Fruit fly (Drosophila melanogaster) whole organism, embryonic: ENCODE results near the gene Ctu2.

ENCODE experiments used
- ATbp ChIP-seq: fragments of 200-800 bp; sonication (Bioruptor generic); optimal IDR thresholded peaks from 2 replicates; lab custom pipeline; 2017; ENCODE audit warnings: missing biosample characterization, mild to moderate bottlenecking, missing genetic modification characterization, missing genetic modification reagents
- Atf6 ChIP-seq: fragments of 200-800 bp; sonication (Bioruptor generic); IDR thresholded peaks from 2 replicates; pipeline ENCODE4 v1.3.6; 2022; ENCODE audit warnings: missing biosample characterization, missing genetic modification characterization
- C15 ChIP-seq: fragments of 200-800 bp; sonication (Bioruptor generic); IDR thresholded peaks from 3 replicates; pipeline ENCODE4 v1.3.6; 2022; ENCODE audit warnings: missing biosample characterization, missing genetic modification characterization
- CG10565 ChIP-seq: fragments of 200-800 bp; sonication (Bioruptor generic); optimal IDR thresholded peaks from 3 replicates; lab custom pipeline; 2016; ENCODE audit warnings: missing biosample characterization, mild to moderate bottlenecking, missing genetic modification characterization
- CG11085 ChIP-seq: fragments of 200-800 bp; sonication (Bioruptor generic); IDR thresholded peaks from 2 replicates; pipeline ENCODE4 v1.3.6; 2022; ENCODE audit warnings: missing biosample characterization, missing genetic modification characterization
- CG11504 ChIP-seq: fragments of 200-800 bp; sonication (Bioruptor generic); optimal IDR thresholded peaks from 3 replicates; lab custom pipeline; 2019; ENCODE audit warnings: missing biosample characterization, mild to moderate bottlenecking, missing genetic modification characterization, moderate library complexity
- CG12071 ChIP-seq: fragments of 200-800 bp; sonication (Bioruptor generic); optimal IDR thresholded peaks from 3 replicates; lab custom pipeline; 2018; ENCODE audit warnings: missing biosample characterization, mild to moderate bottlenecking, missing genetic modification characterization
- CG13894 ChIP-seq: fragments of 200-800 bp; sonication (Bioruptor generic); optimal IDR thresholded peaks from 3 replicates; lab custom pipeline; 2018; ENCODE audit warnings: missing biosample characterization, mild to moderate bottlenecking, missing genetic modification characterization, moderate library complexity
- CG16779 ChIP-seq: fragments of 200-800 bp; sonication (Bioruptor generic); IDR thresholded peaks from 2 replicates; pipeline ENCODE4 v1.3.6; 2022; ENCODE audit warnings: missing biosample characterization, missing genetic modification characterization
- CG2120 ChIP-seq: fragments of 200-800 bp; sonication (Bioruptor generic); optimal IDR thresholded peaks from 3 replicates; lab custom pipeline; 2016; ENCODE audit warnings: missing biosample characterization, missing genetic modification characterization
- CG2678 ChIP-seq: fragments of 200-800 bp; sonication (Bioruptor generic); optimal IDR thresholded peaks from 3 replicates; lab custom pipeline; 2019; ENCODE audit warnings: missing biosample characterization, mild to moderate bottlenecking, missing genetic modification characterization, moderate library complexity
- CG2875 ChIP-seq: fragments of 200-800 bp; sonication (Bioruptor generic); optimal IDR thresholded peaks from 2 replicates; lab custom pipeline; 2017; ENCODE audit warnings: missing biosample characterization, mild to moderate bottlenecking, missing genetic modification characterization, missing genetic modification reagents
- CG34376 ChIP-seq: fragments of 200-800 bp; sonication (Bioruptor generic); optimal IDR thresholded peaks from 2 replicates; lab custom pipeline; 2018; ENCODE audit warnings: missing biosample characterization, mild to moderate bottlenecking, missing genetic modification characterization
- CG4328 ChIP-seq: fragments of 200-800 bp; sonication (Bioruptor generic); optimal IDR thresholded peaks from 3 replicates; lab custom pipeline; 2017; ENCODE audit warnings: missing biosample characterization, missing genetic modification reagents, missing genetic modification characterization
- CG4360 ChIP-seq: fragments of 200-800 bp; sonication (Bioruptor generic); IDR thresholded peaks from 2 replicates; pipeline ENCODE4 v1.3.6; 2022; ENCODE audit warnings: missing biosample characterization, missing genetic modification characterization
- CG5180 ChIP-seq: fragments of 200-800 bp; sonication (Bioruptor generic); optimal IDR thresholded peaks from 3 replicates; lab custom pipeline; 2017; ENCODE audit warnings: missing biosample characterization, missing genetic modification characterization, mild to moderate bottlenecking, moderate library complexity, missing genetic modification reagents
- CG6765 ChIP-seq: fragments of 200-800 bp; sonication (Bioruptor generic); optimal IDR thresholded peaks from 3 replicates; lab custom pipeline; 2017; ENCODE audit warnings: missing biosample characterization, mild to moderate bottlenecking, missing genetic modification characterization
- CG6854 ChIP-seq: fragments of 200-800 bp; sonication (Bioruptor generic); optimal IDR thresholded peaks from 3 replicates; lab custom pipeline; 2017; ENCODE audit warnings: missing biosample characterization, mild to moderate bottlenecking, missing genetic modification characterization
- CG7928 ChIP-seq: fragments of 200-800 bp; sonication (Bioruptor generic); optimal IDR thresholded peaks from 2 replicates; lab custom pipeline; 2017; ENCODE audit warnings: missing biosample characterization, mild to moderate bottlenecking, missing genetic modification characterization
- CG8359 ChIP-seq: fragments of 200-800 bp; sonication (Bioruptor generic); optimal IDR thresholded peaks from 2 replicates; lab custom pipeline; 2017; ENCODE audit warnings: missing biosample characterization, mild to moderate bottlenecking, missing genetic modification characterization, borderline replicate concordance
- CG8765 ChIP-seq: fragments of 200-800 bp; sonication (Bioruptor generic); IDR thresholded peaks from 2 replicates; pipeline ENCODE4 v1.3.6; 2022; ENCODE audit warnings: missing biosample characterization, missing genetic modification characterization
- CTCF ChIP-seq: fragments of 200-800 bp; sonication (Bioruptor generic); optimal IDR thresholded peaks from 2 replicates; lab custom pipeline; 2017; ENCODE audit warnings: missing biosample characterization, mild to moderate bottlenecking, missing genetic modification characterization, moderate library complexity
- D19A ChIP-seq: fragments of 200-800 bp; optimal IDR thresholded peaks from 3 replicates; lab custom pipeline; 2019; ENCODE audit warnings: missing biosample characterization, mild to moderate bottlenecking, missing genetic modification characterization, moderate library complexity
- Elba2 ChIP-seq: fragments of 200-800 bp; sonication (Bioruptor generic); optimal IDR thresholded peaks from 3 replicates; lab custom pipeline; 2016; ENCODE audit warnings: missing biosample characterization, missing genetic modification characterization
- Ets97D ChIP-seq: fragments of 200-800 bp; sonication (Bioruptor generic); optimal IDR thresholded peaks from 3 replicates; lab custom pipeline; 2016; ENCODE audit warnings: missing biosample characterization, missing genetic modification characterization
- H2.0 ChIP-seq: fragments of 200-800 bp; sonication (Bioruptor generic); IDR thresholded peaks from 2 replicates; pipeline ENCODE4 v1.3.6; 2022; ENCODE audit warnings: missing biosample characterization, missing genetic modification characterization
- Hr51 ChIP-seq, 2 experiments: fragments of 200-800 bp; sonication (Bioruptor generic); optimal IDR thresholded peaks; 2 replicates in 1 of 2; 3 replicates in 1 of 2; lab custom pipeline; 2016 to 2018; ENCODE audit warnings: missing biosample characterization in 2 of 2, missing genetic modification characterization in 2 of 2, mild to moderate bottlenecking in 1 of 2, moderate library complexity in 1 of 2
- Hr78 ChIP-seq, 2 experiments: fragments of 200-800 bp in 1 of 2; fragments of >200 bp in 1 of 2; sonication (Bioruptor generic) in 1 of 2; optimal IDR thresholded peaks; 2 replicates each; lab custom pipeline; 2017 to 2019; ENCODE audit warnings: missing biosample characterization in 2 of 2, missing genetic modification characterization in 2 of 2, mild to moderate bottlenecking in 1 of 2, moderate library complexity in 1 of 2
- Med ChIP-seq: fragments of 200-800 bp; sonication (Bioruptor generic); peaks from one replicate; lab custom pipeline; 2016; ENCODE audit warnings: missing biosample characterization, missing genetic modification characterization, mild to moderate bottlenecking, inconsistent platforms, moderate library complexity
- Pdp1 ChIP-seq, 2 experiments: fragments of 200-800 bp; sonication (Bioruptor generic); optimal IDR thresholded peaks; 3 replicates each; lab custom pipeline; 2016; ENCODE audit warnings: missing biosample characterization in 2 of 2, missing genetic modification characterization in 2 of 2, mild to moderate bottlenecking in 1 of 2, moderate library complexity in 1 of 2
- bsh ChIP-seq, 2 experiments: fragments of 200-800 bp; sonication (Bioruptor generic); optimal IDR thresholded peaks; 2 replicates each; lab custom pipeline; 2017 to 2018; ENCODE audit warnings: mild to moderate bottlenecking in 2 of 2, missing biosample characterization in 2 of 2, missing genetic modification characterization in 2 of 2, moderate library complexity in 1 of 2
- chif ChIP-seq, 2 experiments: fragments of 200-800 bp; sonication (Bioruptor generic); optimal IDR thresholded peaks; 3 replicates each; lab custom pipeline; 2016; ENCODE audit warnings: missing biosample characterization in 2 of 2, missing genetic modification characterization in 2 of 2
- chinmo ChIP-seq: fragments of 200-800 bp; sonication (Bioruptor generic); IDR thresholded peaks from 4 replicates; pipeline ENCODE4 v1.3.6; 2022; ENCODE audit warnings: missing biosample characterization, missing genetic modification characterization; ENCODE audit not compliant: partially characterized antibody
- crc ChIP-seq: fragments of 200-800 bp; sonication (Bioruptor generic); optimal IDR thresholded peaks from 2 replicates; lab custom pipeline; 2016; ENCODE audit warnings: missing biosample characterization, missing genetic modification characterization
- dm ChIP-seq: fragments of 200-800 bp; sonication (Bioruptor generic); optimal IDR thresholded peaks from 3 replicates; lab custom pipeline; 2016; ENCODE audit warnings: missing biosample characterization, missing genetic modification characterization
- esg ChIP-seq: fragments of 200-800 bp; sonication (Bioruptor generic); conservative IDR thresholded peaks from 2 replicates; pipeline ENCODE4 v1.3.6; 2022; ENCODE audit warnings: missing biosample characterization, missing genetic modification characterization
- knrl ChIP-seq: fragments of 200-800 bp; sonication (Bioruptor generic); IDR thresholded peaks from 3 replicates; pipeline ENCODE4 v1.3.6; 2022; ENCODE audit warnings: missing biosample characterization, missing genetic modification characterization; ENCODE audit not compliant: partially characterized antibody
- maf-S ChIP-seq: fragments of 200-800 bp; sonication (Bioruptor generic); optimal IDR thresholded peaks from 2 replicates; lab custom pipeline; 2016; ENCODE audit warnings: missing biosample characterization, missing genetic modification characterization
- nerfin-1 ChIP-seq: fragments of 200-800 bp; sonication (Bioruptor generic); optimal IDR thresholded peaks from 3 replicates; lab custom pipeline; 2019; ENCODE audit warnings: missing biosample characterization, mild to moderate bottlenecking, missing genetic modification characterization, moderate library complexity
- nerfin-2 ChIP-seq: fragments of 200-800 bp; sonication (Bioruptor generic); IDR thresholded peaks from 2 replicates; pipeline ENCODE4 v1.3.6; 2022; ENCODE audit warnings: missing biosample characterization, missing genetic modification characterization; ENCODE audit not compliant: partially characterized antibody
- nom ChIP-seq: fragments of 200-800 bp; sonication (Bioruptor generic); optimal IDR thresholded peaks from 2 replicates; lab custom pipeline; 2017; ENCODE audit warnings: missing biosample characterization, missing genetic modification characterization, mild to moderate bottlenecking, moderate library complexity, missing genetic modification reagents
- pzg ChIP-seq: fragments of 200-800 bp; sonication (Bioruptor generic); optimal IDR thresholded peaks from 3 replicates; lab custom pipeline; 2018; ENCODE audit warnings: missing biosample characterization, mild to moderate bottlenecking, missing genetic modification characterization, moderate library complexity
- sens ChIP-seq: fragments of 200-800 bp; sonication (Bioruptor generic); peaks from one replicate; lab custom pipeline; 2016; ENCODE audit warnings: missing biosample characterization, missing genetic modification characterization
- slp2 ChIP-seq: fragments of 200-800 bp; sonication (Bioruptor generic); optimal IDR thresholded peaks from 2 replicates; lab custom pipeline; 2016; ENCODE audit warnings: missing biosample characterization, missing genetic modification characterization
- sug ChIP-seq: fragments of 200-800 bp; optimal IDR thresholded peaks from 2 replicates; lab custom pipeline; 2019; ENCODE audit warnings: missing biosample characterization, mild to moderate bottlenecking, missing genetic modification characterization, moderate library complexity

The Ctu2 gene

DNA sequence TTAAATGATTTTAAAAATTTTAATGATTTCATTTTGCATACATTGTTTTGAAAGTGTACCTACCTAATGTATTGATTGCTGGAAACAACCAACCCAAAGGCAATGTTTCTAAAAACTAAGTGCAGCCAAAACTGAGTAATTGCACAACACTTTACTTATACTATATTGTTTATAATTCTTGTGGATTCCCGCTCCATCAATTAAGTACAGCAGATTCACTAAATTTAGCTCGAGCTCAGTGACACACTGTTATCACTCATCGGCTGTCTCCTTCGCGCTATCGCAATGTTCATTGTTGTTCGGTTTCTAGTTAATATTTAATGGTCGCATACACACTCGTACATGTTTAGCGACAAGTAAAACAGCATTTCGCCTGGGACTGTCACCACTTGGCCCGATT, 37.3 kb downstream of the Ctu2 start:
- no peak for TF ChIP-seq dm (GFP tag; lab: Kevin White, UChicago)
- TF ChIP-seq Pdp1 (GFP tag; optimal IDR thresholded peaks at IDR 0.05; lab: Kevin White, UChicago), result peak in 1 of 2 experiments; percentile 6
- no peak for TF ChIP-seq CG2678 (tag; lab: Kevin White, UChicago)
- TF ChIP-seq, all 482 proteins: peak for 1

dm6 chr2L:19455209-19455608, 37.8 kb downstream of the Ctu2 start:
- TF ChIP-seq chif (GFP tag; optimal IDR thresholded peaks at IDR 0.05; lab: Kevin White, UChicago) (no peak), CTCF (no peak), knrl (GFP tag; lab: Robert Waterston, UW) (no peak), CG4360 (GFP tag; lab: Robert Waterston, UW) (no peak), sug (tag; lab: Kevin White, UChicago) (peak; percentile 6), esg (GFP tag; lab: Robert Waterston, UW) (no peak), CG2875 (GFP tag; lab: Kevin White, UChicago) (no peak), CG13894 (tag; lab: Kevin White, UChicago) (no peak), maf-S (GFP tag; lab: Kevin White, UChicago) (no peak), bsh (GFP tag; optimal IDR thresholded peaks at IDR 0.05; lab: Kevin White, UChicago) (no peak), CG16779 (GFP tag; lab: Robert Waterston, UW) (no peak), CG34376 (GFP tag; lab: Kevin White, UChicago) (no peak), pzg (no peak), Hr78 (GFP tag; optimal IDR thresholded peaks at IDR 0.05; lab: Kevin White, UChicago) (peak in 1 of 2 experiments; percentile 69), Atf6 (no peak), C15 (no peak), CG12071 (GFP tag; lab: Kevin White, UChicago) (no peak), CG11085 (GFP tag; lab: Robert Waterston, UW) (no peak), CG4328 (GFP tag; lab: Kevin White, UChicago) (no peak), Med (peak; percentile 1), Hr51 (GFP tag; optimal IDR thresholded peaks at IDR 0.05; lab: Kevin White, UChicago) (no peak), Pdp1 (GFP tag; optimal IDR thresholded peaks at IDR 0.05; lab: Kevin White, UChicago) (no peak), slp2 (GFP tag; lab: Kevin White, UChicago) (no peak), CG5180 (no peak), nerfin-2 (0 out of 2 replicates have a peak, but pooled peaks have one; percentile 23), Ets97D (no peak)

- TF ChIP-seq CG6854, result no peak
- peak; percentile 15 for TF ChIP-seq nom
- TF ChIP-seq D19A (tag; lab: Kevin White, UChicago), result peak; percentile 89
- TF ChIP-seq chinmo (GFP tag; lab: Robert Waterston, UW), result 0 out of 4 replicates have a peak, but pooled peaks have one; percentile 45
- TF ChIP-seq sens (GFP tag; lab: Kevin White, UChicago), result peak; percentile 23
Measured at dm6 chr2L:19454070-19454751, 38.8 kb downstream of the Ctu2 start, which contains the start of gene CG10026. TSS of gene CG10026 (plus strand) at chr2L:19454256.

DNA sequence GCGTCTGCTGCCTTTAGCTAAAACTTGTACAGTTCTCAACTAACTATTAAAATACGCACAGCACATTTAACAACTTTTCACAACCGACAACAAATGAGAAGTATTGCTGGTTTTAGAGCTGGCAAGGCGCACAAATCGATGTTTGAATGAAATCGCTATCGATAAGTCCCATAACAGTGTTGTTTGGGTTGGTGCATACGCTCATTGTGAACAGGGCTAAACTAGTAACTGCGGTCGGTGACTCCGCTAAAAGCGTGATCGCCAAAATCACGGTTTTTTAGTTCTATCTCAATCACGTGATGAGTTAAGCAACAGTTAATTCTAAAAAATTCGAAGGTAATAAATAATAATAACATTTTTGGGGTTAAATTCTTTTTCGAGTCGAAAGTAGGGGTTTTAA, 39.7 kb downstream of the Ctu2 start, which contains the start of gene Top2:
Gene Top2 (minus strand): TSS at position 110 of the 400 bp plus-strand sequence.
- TF ChIP-seq chinmo (GFP tag; lab: Robert Waterston, UW) (peak; percentile 72; the same call in 2 of the 4 replicates), CG2120 (GFP tag; lab: Kevin White, UChicago) (peak; percentile 58), H2.0 (no peak), nerfin-1 (tag; lab: Kevin White, UChicago) (no peak), Elba2 (GFP tag; lab: Kevin White, UChicago) (peak; percentile 4), CG11504 (tag; lab: Kevin White, UChicago) (peak; percentile 75), CG8765 (GFP tag; lab: Robert Waterston, UW) (no peak), CG10565 (GFP tag; lab: Kevin White, UChicago) (no peak), ATbp (GFP tag; lab: Kevin White, UChicago) (no peak), CG8359 (GFP tag; lab: Kevin White, UChicago) (no peak), CG7928 (GFP tag; lab: Kevin White, UChicago) (peak; percentile 63), CG6765 (GFP tag; lab: Kevin White, UChicago) (no peak), crc (GFP tag; lab: Kevin White, UChicago) (no peak), Med (peak; percentile 92)
